Worm (Caenorhabditis elegans): ENCODE measurements around the gene C27B7.6.

DNA sequence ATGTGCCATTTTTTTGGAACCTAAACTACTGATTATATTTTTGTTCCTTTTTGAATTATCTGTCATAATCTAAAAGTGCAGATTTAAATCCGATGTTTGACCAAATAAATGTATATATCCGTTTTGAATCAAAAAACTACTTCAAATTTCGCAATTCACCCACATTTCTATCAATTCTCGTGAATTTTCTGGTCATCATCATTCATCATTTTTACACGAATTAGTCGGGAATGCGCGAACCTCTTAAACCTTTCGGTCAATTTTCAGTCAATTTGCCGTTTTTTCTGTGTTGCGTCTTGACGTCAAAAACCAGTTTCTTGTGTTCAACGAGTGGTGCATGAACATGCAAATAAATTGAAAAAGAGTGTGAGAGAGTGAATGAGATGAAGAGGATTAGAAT is 48.0 kb upstream of the C27B7.6 start:
- no peak for TF ChIP-seq ama-1 (optimal IDR thresholded peaks at IDR 0.05)
- TF ChIP-seq elt-1 (tag; optimal IDR thresholded peaks at IDR 0.05): no peak
- TF ChIP-seq egl-27 (tag; optimal IDR thresholded peaks at IDR 0.05): no peak
- TF ChIP-seq elt-3 (tag; optimal IDR thresholded peaks at IDR 0.05): no peak
- no peak for TF ChIP-seq sem-4 (tag; optimal IDR thresholded peaks at IDR 0.05)
- TF ChIP-seq Y55F3AM.14 (GFP tag; optimal IDR thresholded peaks at IDR 0.05): no peak
- TF ChIP-seq skn-1 (tag; optimal IDR thresholded peaks at IDR 0.05): no peak
- no peak for TF ChIP-seq lin-13 (GFP tag; optimal IDR thresholded peaks at IDR 0.05)
- TF ChIP-seq unc-62 (GFP tag; optimal IDR thresholded peaks at IDR 0.05): no peak
- no peak for TF ChIP-seq nhr-77 (tag; optimal IDR thresholded peaks at IDR 0.05)
